Worm (Caenorhabditis elegans) whole organism, late embryonic: ENCODE results near the gene W01A11.7.

Experiments
- F13H6.1 ChIP-seq: sonication (generic microtip); optimal IDR thresholded peaks from 2 replicates; lab custom pipeline; 2016; ENCODE audit warnings: missing genetic modification characterization, missing compliant biosample characterization
- K02D7.2 ChIP-seq: sonication (generic microtip); optimal IDR thresholded peaks from 2 replicates; lab custom pipeline; 2017; ENCODE audit warnings: mild to moderate bottlenecking, missing genetic modification characterization, missing compliant biosample characterization
- T23F11.4 ChIP-seq: fragments of 200-800 bp; sonication (Bioruptor generic); optimal IDR thresholded peaks from 2 replicates; lab custom pipeline; 2018; ENCODE audit warnings: mild to moderate bottlenecking, missing genetic modification characterization, missing compliant biosample characterization
- Y22D7AL.16 ChIP-seq: sonication (generic microtip); optimal IDR thresholded peaks from 2 replicates; lab custom pipeline; 2016; ENCODE audit warnings: missing genetic modification characterization, missing compliant biosample characterization
- ahr-1 ChIP-seq: sonication (generic microtip); optimal IDR thresholded peaks from 2 replicates; lab custom pipeline; 2016; ENCODE audit warnings: missing genetic modification characterization, missing compliant biosample characterization
- ama-1 ChIP-seq: fragments of 150-350 bp; optimal IDR thresholded peaks from 2 replicates; lab custom pipeline; 2014
- ceh-19 ChIP-seq: fragments of 200-800 bp; sonication (Bioruptor generic); optimal IDR thresholded peaks from 2 replicates; lab custom pipeline; 2018; ENCODE audit warnings: mild to moderate bottlenecking, missing genetic modification characterization, missing compliant biosample characterization
- ceh-22 ChIP-seq: sonication (generic microtip); optimal IDR thresholded peaks from 2 replicates; lab custom pipeline; 2017; ENCODE audit warnings: missing biosample characterization, missing genetic modification characterization
- ceh-30 ChIP-seq: fragments of 150-350 bp; optimal IDR thresholded peaks from 2 replicates; lab custom pipeline; 2014; ENCODE audit warnings: missing biosample characterization, missing genetic modification characterization
- ceh-45 ChIP-seq: fragments of 200-800 bp; sonication (Bioruptor generic); IDR thresholded peaks from 2 replicates; pipeline ENCODE4 v1.3.6; 2022; ENCODE audit warnings: missing genetic modification reagents, missing genetic modification characterization, missing compliant biosample characterization
- ceh-48 ChIP-seq: sonication (generic microtip); optimal IDR thresholded peaks from 2 replicates; lab custom pipeline; 2016; ENCODE audit warnings: missing genetic modification characterization, inconsistent platforms, missing compliant biosample characterization
- elt-2 ChIP-seq: sonication (generic microtip); optimal IDR thresholded peaks from 2 replicates; lab custom pipeline; 2016; ENCODE audit warnings: missing genetic modification reagents, missing genetic modification characterization, missing compliant biosample characterization
- ets-4 ChIP-seq: sonication (generic microtip); optimal IDR thresholded peaks from 2 replicates; lab custom pipeline; 2016; ENCODE audit warnings: missing genetic modification characterization, missing compliant biosample characterization
- fkh-10 ChIP-seq: fragments of 150-350 bp; optimal IDR thresholded peaks from 2 replicates; lab custom pipeline; 2014; ENCODE audit warnings: missing biosample characterization, missing genetic modification reagents, missing genetic modification characterization
- fkh-6 ChIP-seq: sonication (generic microtip); optimal IDR thresholded peaks from 2 replicates; lab custom pipeline; 2016; ENCODE audit warnings: missing genetic modification characterization, missing compliant biosample characterization
- hlh-13 ChIP-seq: fragments of 200-800 bp; sonication (Bioruptor generic); optimal IDR thresholded peaks from 2 replicates; lab custom pipeline; 2018; ENCODE audit warnings: mild to moderate bottlenecking, missing genetic modification characterization, missing compliant biosample characterization
- hlh-30 ChIP-seq: sonication (generic microtip); optimal IDR thresholded peaks from 2 replicates; lab custom pipeline; 2017; ENCODE audit warnings: antibody characterized with exemption, missing genetic modification characterization, missing compliant biosample characterization; ENCODE audit not compliant: insufficient read depth
- hlh-8 ChIP-seq: sonication (generic microtip); optimal IDR thresholded peaks from 2 replicates; lab custom pipeline; 2016; ENCODE audit warnings: missing genotype, missing genetic modification characterization, missing compliant biosample characterization
- lim-6 ChIP-seq: sonication (generic microtip); optimal IDR thresholded peaks from 2 replicates; lab custom pipeline; 2016; ENCODE audit warnings: missing genetic modification characterization, missing compliant biosample characterization
- madf-2 ChIP-seq: sonication (generic microtip); optimal IDR thresholded peaks from 2 replicates; lab custom pipeline; 2017; ENCODE audit warnings: missing genetic modification characterization, missing compliant biosample characterization
- nhr-11 ChIP-seq: fragments of 150-350 bp; optimal IDR thresholded peaks from 2 replicates; lab custom pipeline; 2014; ENCODE audit warnings: missing biosample characterization, missing genetic modification characterization
- odd-2 ChIP-seq: sonication (generic microtip); optimal IDR thresholded peaks from 2 replicates; lab custom pipeline; 2017; ENCODE audit warnings: antibody characterized with exemption, mild to moderate bottlenecking, missing genetic modification characterization, missing compliant biosample characterization
- pat-9 ChIP-seq: fragments of 200-800 bp; sonication (Bioruptor generic); optimal IDR thresholded peaks from 2 replicates; lab custom pipeline; 2018; ENCODE audit warnings: mild to moderate bottlenecking, missing genetic modification characterization, moderate library complexity, missing compliant biosample characterization
- pha-2 ChIP-seq: sonication (generic microtip); optimal IDR thresholded peaks from 2 replicates; lab custom pipeline; 2017; ENCODE audit warnings: mild to moderate bottlenecking, missing genetic modification characterization, missing compliant biosample characterization
- pqm-1 ChIP-seq: sonication (generic microtip); optimal IDR thresholded peaks from 2 replicates; lab custom pipeline; 2016; ENCODE audit warnings: missing genetic modification characterization, missing compliant biosample characterization
- pros-1 ChIP-seq: fragments of 150-350 bp; optimal IDR thresholded peaks from 2 replicates; lab custom pipeline; 2014; ENCODE audit warnings: missing biosample characterization, missing genetic modification reagents, missing genetic modification characterization
- ref-2 ChIP-seq: sonication (generic microtip); optimal IDR thresholded peaks from 2 replicates; lab custom pipeline; 2016; ENCODE audit warnings: missing genetic modification characterization, missing compliant biosample characterization
- sox-2 ChIP-seq: fragments of 200-800 bp; sonication (Bioruptor generic); IDR thresholded peaks from 2 replicates; pipeline ENCODE4 v1.3.6; 2022; ENCODE audit warnings: missing genetic modification reagents, missing genetic modification characterization, missing compliant biosample characterization
- syd-9 ChIP-seq: sonication (generic microtip); optimal IDR thresholded peaks from 2 replicates; lab custom pipeline; 2016; ENCODE audit warnings: mild to moderate bottlenecking, missing genetic modification characterization, moderate library complexity, missing compliant biosample characterization
- tbx-2 ChIP-seq: sonication (generic microtip); optimal IDR thresholded peaks from 2 replicates; lab custom pipeline; 2016; ENCODE audit warnings: missing genetic modification characterization, missing compliant biosample characterization
- unc-86 ChIP-seq: sonication (generic microtip); optimal IDR thresholded peaks from 2 replicates; lab custom pipeline; 2016; ENCODE audit warnings: missing genetic modification characterization, missing compliant biosample characterization
- zip-5 ChIP-seq: sonication (generic microtip); optimal IDR thresholded peaks from 2 replicates; lab custom pipeline; 2016; ENCODE audit warnings: missing genetic modification characterization, missing compliant biosample characterization
- ztf-16 ChIP-seq: sonication (generic microtip); optimal IDR thresholded peaks from 2 replicates; lab custom pipeline; 2017; ENCODE audit warnings: missing genetic modification characterization, missing compliant biosample characterization

W01A11.7 gene

DNA sequence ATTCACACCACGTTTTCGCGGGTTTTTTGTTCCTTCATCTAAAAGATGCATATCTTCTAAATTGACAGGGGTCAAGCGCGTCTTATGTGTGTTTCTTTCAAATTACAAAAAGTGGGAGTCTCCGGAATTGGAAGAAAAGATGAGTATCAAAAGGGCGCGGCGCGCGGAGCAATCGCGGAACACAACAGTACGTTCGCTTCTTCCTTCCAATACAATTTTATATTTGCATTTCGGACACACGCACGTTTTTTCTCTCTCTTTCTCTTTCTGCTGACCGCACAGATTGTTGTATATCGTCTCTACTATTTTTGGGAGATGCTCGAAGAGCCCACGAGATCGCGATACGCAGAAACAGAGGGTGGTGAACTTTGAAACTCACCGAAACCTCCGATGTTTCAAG is 43.1 kb upstream of the W01A11.7 start:
- TF ChIP-seq pat-9 (tag; lab: Kevin White, UChicago) = no peak
- no peak for TF ChIP-seq pha-2 (tag; lab: Kevin White, UChicago)
- no peak for TF ChIP-seq odd-2 (tag; lab: Kevin White, UChicago)
- TF ChIP-seq nhr-11 = no peak
- no peak for TF ChIP-seq ceh-48 (tag; lab: Kevin White, UChicago)
- no peak for TF ChIP-seq ceh-30 (tag; lab: Kevin White, UChicago)
- TF ChIP-seq elt-2 (tag; lab: Kevin White, UChicago) = no peak
- no peak for TF ChIP-seq K02D7.2
- TF ChIP-seq unc-86 (tag; lab: Kevin White, UChicago) = no peak
- no peak for TF ChIP-seq ahr-1
- TF ChIP-seq madf-2 = no peak
- TF ChIP-seq pqm-1 (tag; lab: Kevin White, UChicago) = no peak
- no peak for TF ChIP-seq ceh-19 (GFP tag; lab: Kevin White, UChicago)
- TF ChIP-seq ceh-22 = no peak
- no peak for TF ChIP-seq Y22D7AL.16 (tag; lab: Kevin White, UChicago)
- TF ChIP-seq syd-9 (tag; lab: Kevin White, UChicago) = no peak
- TF ChIP-seq hlh-30 (tag; lab: Kevin White, UChicago) = no peak
- TF ChIP-seq fkh-10 (GFP tag; lab: Kevin White, UChicago) = no peak
- no peak for TF ChIP-seq ets-4 (tag; lab: Kevin White, UChicago)
- no peak for TF ChIP-seq pros-1 (tag; lab: Kevin White, UChicago)

DNA sequence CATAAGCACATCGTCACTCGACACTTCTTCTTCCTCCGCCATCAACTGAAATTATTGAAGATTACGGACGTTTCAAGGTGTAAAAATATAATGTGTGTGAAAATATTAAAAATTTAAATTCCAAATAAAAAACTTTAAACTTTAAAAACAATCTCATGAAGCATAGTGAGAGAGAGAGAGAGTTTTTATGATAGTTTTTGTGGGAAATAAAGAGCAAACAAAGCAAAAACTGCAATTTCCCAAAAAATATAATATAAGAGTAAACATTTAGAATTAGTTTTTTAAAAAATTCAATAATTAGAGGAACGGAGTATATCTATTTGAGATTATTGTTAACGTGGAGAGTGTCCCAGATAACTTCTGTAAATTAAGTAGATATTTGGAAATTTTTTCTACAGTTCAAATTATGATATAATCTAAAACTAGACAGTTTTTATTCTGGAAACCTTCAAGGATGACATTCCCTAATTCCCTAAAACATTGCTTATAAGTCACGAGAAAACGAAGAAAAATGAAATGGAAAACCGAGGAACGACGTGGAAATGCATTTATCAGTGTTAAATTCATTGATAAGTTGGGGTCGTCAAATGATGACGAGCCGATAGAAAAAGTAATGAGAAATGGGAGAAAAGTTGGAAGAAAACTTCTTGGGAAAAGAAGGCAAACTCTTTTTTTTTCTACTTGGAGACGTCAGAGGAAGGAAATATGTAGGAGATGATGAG is 41.4 kb upstream of the W01A11.7 start, which contains the start of gene dre-1:
TSS of gene dre-1 (minus strand) at position 51 of the 722 bp plus-strand sequence.
- TF ChIP-seq F13H6.1 (tag; lab: Kevin White, UChicago) (no peak), sox-2 (GFP tag; lab: Robert Waterston, UW) (no peak), hlh-8 (tag; lab: Kevin White, UChicago) (no peak), ztf-16 (tag; lab: Kevin White, UChicago) (no peak), pqm-1 (tag; lab: Kevin White, UChicago) (no peak), fkh-10 (GFP tag; lab: Kevin White, UChicago) (no peak), ama-1 (lab: Kevin White, UChicago) (no peak), fkh-6 (tag; lab: Kevin White, UChicago) (no peak), pros-1 (tag; lab: Kevin White, UChicago) (no peak)
- TF ChIP-seq, all 69 proteins: peak for 0

DNA sequence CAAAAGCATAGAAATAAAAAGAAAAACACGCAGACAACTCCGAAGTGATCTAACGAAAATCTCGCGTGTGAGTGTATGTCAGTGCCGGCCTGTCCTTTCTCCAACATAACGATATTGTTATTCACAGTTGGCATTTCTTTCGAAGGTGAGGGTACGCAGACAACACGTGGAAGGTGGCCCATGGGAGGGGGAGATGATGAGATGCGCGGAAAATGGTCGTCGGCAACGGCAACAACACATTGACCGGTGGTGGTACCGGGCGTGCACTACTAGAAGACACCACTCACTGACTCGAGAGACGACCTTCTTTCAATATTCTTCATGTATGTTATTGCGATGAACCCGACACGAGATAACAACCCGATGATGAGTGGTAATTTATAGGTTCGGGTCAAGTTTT is 39.8 kb upstream of the W01A11.7 start:
- TF ChIP-seq fkh-6 (tag; lab: Kevin White, UChicago) (no peak), ref-2 (tag; lab: Kevin White, UChicago) (peak; percentile 61), tbx-2 (tag; lab: Kevin White, UChicago) (peak; percentile 41)

DNA sequence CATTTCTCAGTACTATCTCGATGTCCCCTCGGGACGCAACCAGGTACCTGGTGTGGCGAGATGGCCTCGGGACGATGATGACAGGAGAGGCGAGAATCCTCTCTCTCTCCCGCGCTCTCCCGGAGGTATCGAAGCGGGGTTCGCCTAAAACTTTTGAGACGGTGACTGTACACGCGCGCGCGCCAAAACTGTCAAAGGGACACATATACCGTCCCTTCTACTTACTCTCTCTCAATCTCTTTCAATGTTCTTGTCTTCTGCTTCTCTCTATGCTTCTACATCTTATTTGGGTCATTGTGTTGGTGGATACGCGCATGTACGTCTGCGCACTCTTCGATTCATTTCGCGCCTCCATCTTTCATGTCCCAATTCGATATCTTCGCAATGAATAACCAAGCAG is 36.7 kb upstream of the W01A11.7 start:
- TF ChIP-seq lim-6 (tag; lab: Kevin White, UChicago) (no peak), zip-5 (no peak), ref-2 (tag; lab: Kevin White, UChicago) (peak; percentile 55), ceh-45 (GFP tag; lab: Robert Waterston, UW) (no peak), T23F11.4 (GFP tag; lab: Kevin White, UChicago) (peak; percentile 37), elt-2 (tag; lab: Kevin White, UChicago) (no peak), Y22D7AL.16 (tag; lab: Kevin White, UChicago) (no peak), ama-1 (lab: Kevin White, UChicago) (no peak), tbx-2 (tag; lab: Kevin White, UChicago) (peak; percentile 32), syd-9 (tag; lab: Kevin White, UChicago) (no peak), pros-1 (tag; lab: Kevin White, UChicago) (peak; percentile 58), hlh-13 (GFP tag; lab: Kevin White, UChicago) (no peak)
